Worm (Caenorhabditis elegans): ENCODE results near the gene gldi-4.

DNA sequence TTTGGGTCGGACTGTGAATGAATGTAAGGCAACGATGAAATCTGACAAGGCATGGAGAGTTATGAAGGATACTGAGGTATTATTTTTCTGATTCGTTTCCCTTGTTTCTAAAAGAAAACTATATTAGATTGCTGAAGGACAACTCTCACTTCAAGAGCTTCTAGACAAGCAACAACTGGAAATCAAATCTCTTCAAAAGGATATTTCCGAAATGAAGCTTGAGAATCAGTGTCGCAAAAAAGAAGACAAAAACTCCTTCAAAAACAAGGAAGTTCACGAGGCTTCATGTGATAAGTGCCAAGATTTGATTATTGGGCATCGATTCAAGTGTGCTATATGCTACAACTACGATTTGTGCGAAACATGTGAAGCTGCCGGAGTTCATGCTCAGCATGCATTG is 1.2 kb downstream of the gldi-4 start:
- TF ChIP-seq daf-12 (tag; optimal IDR thresholded peaks at IDR 0.05) = no peak
- TF ChIP-seq jun-1 (tag; optimal IDR thresholded peaks at IDR 0.05) = no peak
- no peak for TF ChIP-seq ceh-9 (tag; optimal IDR thresholded peaks at IDR 0.05)
- no peak for TF ChIP-seq nhr-25 (tag; optimal IDR thresholded peaks at IDR 0.05)
- TF ChIP-seq pqm-1 (tag; optimal IDR thresholded peaks at IDR 0.05) = no peak
- TF ChIP-seq pha-4 (tag; optimal IDR thresholded peaks at IDR 0.05) = no peak
- TF ChIP-seq fos-1 (tag; optimal IDR thresholded peaks at IDR 0.05) = no peak
- TF ChIP-seq ceh-82 (tag; optimal IDR thresholded peaks at IDR 0.05) = no peak
- no peak for TF ChIP-seq mdl-1 (tag; optimal IDR thresholded peaks at IDR 0.05)
- no peak for TF ChIP-seq zag-1 (tag; optimal IDR thresholded peaks at IDR 0.05)
- TF ChIP-seq unc-62 (GFP tag; optimal IDR thresholded peaks at IDR 0.05) = no peak
- no peak for TF ChIP-seq aly-2 (tag; optimal IDR thresholded peaks at IDR 0.05)
- no peak for TF ChIP-seq elt-3 (tag; optimal IDR thresholded peaks at IDR 0.05)
- TF ChIP-seq ama-1 (optimal IDR thresholded peaks at IDR 0.05) = no peak
